Worm (Caenorhabditis elegans) whole organism, early embryonic: Measurements from ENCODE around the gene nlp-56.

Experiments used
- B0310.2 ChIP-seq: sonication (generic microtip); optimal IDR thresholded peaks from 2 replicates; lab custom pipeline; 2016; ENCODE audit warnings: mild to moderate bottlenecking, missing genetic modification characterization, missing compliant biosample characterization
- F13C5.2 ChIP-seq: sonication (generic microtip); optimal IDR thresholded peaks from 2 replicates; lab custom pipeline; 2017; ENCODE audit warnings: mild to moderate bottlenecking, missing genetic modification characterization, inconsistent platforms, missing compliant biosample characterization
- aly-1 ChIP-seq: sonication (generic microtip); optimal IDR thresholded peaks from 2 replicates; lab custom pipeline; 2016; ENCODE audit warnings: missing genetic modification characterization, missing compliant biosample characterization
- ama-1 ChIP-seq: fragments of 150-350 bp; optimal IDR thresholded peaks from 2 replicates; lab custom pipeline; 2014
- ceh-13 ChIP-seq: fragments of 200-800 bp; sonication (Bioruptor generic); optimal IDR thresholded peaks from 2 replicates; lab custom pipeline; 2018; ENCODE audit warnings: mild to moderate bottlenecking, missing genetic modification characterization, missing compliant biosample characterization
- ceh-36 ChIP-seq: sonication (generic microtip); optimal IDR thresholded peaks from 2 replicates; lab custom pipeline; 2016; ENCODE audit warnings: missing genetic modification characterization, inconsistent platforms, missing compliant biosample characterization
- ets-7 ChIP-seq: sonication (generic microtip); optimal IDR thresholded peaks from 2 replicates; lab custom pipeline; 2016; ENCODE audit warnings: missing genotype, missing genetic modification characterization, missing compliant biosample characterization
- flt-1 ChIP-seq: fragments of 200-800 bp; sonication (Bioruptor generic); IDR thresholded peaks from 2 replicates; pipeline ENCODE4 v1.3.6; 2022; ENCODE audit warnings: missing genetic modification characterization, missing compliant biosample characterization
- hmbx-1 ChIP-seq: sonication (generic microtip); optimal IDR thresholded peaks from 2 replicates; lab custom pipeline; 2016; ENCODE audit warnings: mild to moderate bottlenecking, missing genetic modification characterization, missing compliant biosample characterization
- hmg-4 ChIP-seq: fragments of 200-800 bp; sonication (Bioruptor generic); optimal IDR thresholded peaks from 2 replicates; lab custom pipeline; 2018; ENCODE audit warnings: mild to moderate bottlenecking, missing genetic modification characterization, missing compliant biosample characterization
- hnd-1 ChIP-seq: sonication (generic microtip); optimal IDR thresholded peaks from 2 replicates; lab custom pipeline; 2016; ENCODE audit warnings: missing genetic modification characterization, missing compliant biosample characterization
- pes-1 ChIP-seq: fragments of 200-800 bp; sonication (Bioruptor generic); IDR thresholded peaks from 2 replicates; pipeline ENCODE4 v1.3.6; 2022; ENCODE audit warnings: missing genetic modification reagents, missing genetic modification characterization, missing compliant biosample characterization
- scrt-1 ChIP-seq: fragments of 200-800 bp; sonication (Bioruptor generic); IDR thresholded peaks from 2 replicates; pipeline ENCODE4 v1.3.6; 2022; ENCODE audit warnings: missing genetic modification characterization, missing compliant biosample characterization
- sea-1 ChIP-seq: fragments of 200-800 bp; sonication (Bioruptor generic); conservative IDR thresholded peaks from 2 replicates; pipeline ENCODE4 v1.3.6; 2022; ENCODE audit warnings: missing genetic modification characterization, missing compliant biosample characterization
- tbx-11 ChIP-seq: fragments of 200-800 bp; sonication (Bioruptor generic); IDR thresholded peaks from 2 replicates; pipeline ENCODE4 v1.3.6; 2022; ENCODE audit warnings: missing genetic modification characterization, missing compliant biosample characterization
- tbx-37 ChIP-seq: fragments of 200-800 bp; sonication (Bioruptor generic); conservative IDR thresholded peaks from 2 replicates; pipeline ENCODE4 v1.3.6; 2022; ENCODE audit warnings: missing genetic modification reagents, missing genetic modification characterization, missing compliant biosample characterization
- tra-4 ChIP-seq: sonication (generic microtip); optimal IDR thresholded peaks from 2 replicates; lab custom pipeline; 2017; ENCODE audit warnings: missing genetic modification characterization, missing compliant biosample characterization

nlp-56 gene

ce11 chrIV:14767693-14768251 is 16.8 kb downstream of the nlp-56 start, which contains the start of the genes mrps-7 and Y57G11C.3:
TSS of gene mrps-7 (minus strand) at chrIV:14767730.
TSS of gene Y57G11C.3 (plus strand) at chrIV:14768201.
- TF ChIP-seq pes-1 (GFP tag; lab: Robert Waterston, UW), result no peak
- peak; percentile 0 for TF ChIP-seq hmg-4 (GFP tag; lab: Kevin White, UChicago)
- TF ChIP-seq F13C5.2 (tag; lab: Kevin White, UChicago), result peak; percentile 83

ce11 chrIV:14766382-14766781 is 18.2 kb downstream of the nlp-56 start, which contains the start of gene vti-1:
TSS of gene vti-1 (minus strand) at chrIV:14766665.
- TF ChIP-seq tbx-37 (GFP tag; lab: Robert Waterston, UW), result no peak
- no peak for TF ChIP-seq sea-1 (GFP tag; lab: Robert Waterston, UW)
- TF ChIP-seq hmg-4 (GFP tag; lab: Kevin White, UChicago), result no peak
- no peak for TF ChIP-seq tbx-11 (GFP tag; lab: Robert Waterston, UW)
- TF ChIP-seq ceh-13 (GFP tag; lab: Kevin White, UChicago), result no peak
- TF ChIP-seq B0310.2 (tag; lab: Kevin White, UChicago), result no peak
- TF ChIP-seq aly-1 (tag; lab: Kevin White, UChicago), result no peak

DNA sequence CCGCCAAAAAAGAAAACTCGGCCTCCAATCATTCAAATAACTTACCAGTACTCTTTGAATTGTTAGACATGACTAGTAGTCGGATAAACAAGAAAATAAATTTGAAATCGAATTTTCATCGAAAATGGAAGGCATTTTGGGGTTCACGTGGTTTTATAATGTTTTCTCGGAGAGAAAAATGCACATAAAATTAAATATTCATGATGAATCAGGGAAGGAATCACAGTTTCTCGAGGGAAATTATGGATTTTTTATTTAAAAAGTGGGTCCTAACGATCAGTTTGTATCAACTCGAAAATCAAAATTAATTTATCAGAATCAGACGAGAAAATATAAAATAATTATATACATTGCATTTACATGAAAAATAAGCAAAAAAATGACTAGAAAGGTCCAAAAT is 19.2 kb downstream of the nlp-56 start, which contains the start of gene Y57G11C.5:
Gene Y57G11C.5, minus strand, starts transcription at position 101 of the 400 bp plus-strand sequence.
- TF ChIP-seq pes-1 (GFP tag; lab: Robert Waterston, UW), result no peak
- TF ChIP-seq ceh-13 (GFP tag; lab: Kevin White, UChicago), result no peak
- TF ChIP-seq hnd-1 (tag; lab: Kevin White, UChicago), result no peak
- TF ChIP-seq ceh-36 (tag; lab: Kevin White, UChicago), result no peak
- no peak for TF ChIP-seq tbx-37 (GFP tag; lab: Robert Waterston, UW)
- no peak for TF ChIP-seq tbx-11 (GFP tag; lab: Robert Waterston, UW)
- TF ChIP-seq aly-1 (tag; lab: Kevin White, UChicago), result no peak
- TF ChIP-seq F13C5.2 (tag; lab: Kevin White, UChicago), result no peak
- no peak for TF ChIP-seq sea-1 (GFP tag; lab: Robert Waterston, UW)
- no peak for TF ChIP-seq flt-1 (GFP tag; lab: Robert Waterston, UW)
- no peak for TF ChIP-seq ama-1
- TF ChIP-seq hmg-4 (GFP tag; lab: Kevin White, UChicago), result no peak
- TF ChIP-seq tra-4, result no peak
- TF ChIP-seq ets-7 (tag; lab: Kevin White, UChicago), result no peak
- TF ChIP-seq scrt-1 (GFP tag; lab: Robert Waterston, UW), result no peak
- TF ChIP-seq B0310.2 (tag; lab: Kevin White, UChicago), result no peak
- no peak for TF ChIP-seq hmbx-1 (tag; lab: Kevin White, UChicago)

DNA sequence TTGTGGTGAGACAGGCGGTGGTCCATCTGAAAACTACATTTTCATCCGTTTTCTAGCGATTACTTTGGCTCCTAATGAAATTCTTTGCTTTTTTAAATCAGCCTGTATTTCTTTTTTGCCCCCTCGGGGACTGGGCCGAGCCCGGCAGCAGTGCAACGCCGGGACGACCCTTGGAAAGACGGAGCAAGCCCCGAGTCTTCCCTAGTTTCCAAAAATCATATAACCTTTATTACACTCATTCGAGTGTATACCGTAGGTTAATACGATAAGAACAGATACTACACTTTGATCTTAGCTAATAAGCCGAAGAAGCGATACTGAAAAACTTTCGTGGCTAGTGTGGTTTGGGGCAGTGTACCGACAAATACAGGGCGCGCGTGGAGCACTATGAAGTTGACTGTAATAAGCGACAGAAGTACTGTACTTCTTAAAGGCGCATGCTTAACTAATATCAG is 19.8 kb downstream of the nlp-56 start:
- no peak for TF ChIP-seq F13C5.2 (tag; lab: Kevin White, UChicago)
- no peak for TF ChIP-seq tbx-11 (GFP tag; lab: Robert Waterston, UW)
- no peak for TF ChIP-seq ama-1
- TF ChIP-seq ceh-13 (GFP tag; lab: Kevin White, UChicago), result no peak
- no peak for TF ChIP-seq hmbx-1 (tag; lab: Kevin White, UChicago)
- no peak for TF ChIP-seq hmg-4 (GFP tag; lab: Kevin White, UChicago)
- no peak for TF ChIP-seq tbx-37 (GFP tag; lab: Robert Waterston, UW)
- no peak for TF ChIP-seq aly-1 (tag; lab: Kevin White, UChicago)
- TF ChIP-seq sea-1 (GFP tag; lab: Robert Waterston, UW), result no peak
- TF ChIP-seq flt-1 (GFP tag; lab: Robert Waterston, UW), result no peak
- no peak for TF ChIP-seq tra-4
- TF ChIP-seq B0310.2 (tag; lab: Kevin White, UChicago), result no peak
- no peak for TF ChIP-seq scrt-1 (GFP tag; lab: Robert Waterston, UW)
- no peak for TF ChIP-seq hnd-1 (tag; lab: Kevin White, UChicago)
- no peak for TF ChIP-seq ets-7 (tag; lab: Kevin White, UChicago)
- TF ChIP-seq pes-1 (GFP tag; lab: Robert Waterston, UW), result no peak
- no peak for TF ChIP-seq ceh-36 (tag; lab: Kevin White, UChicago)

DNA sequence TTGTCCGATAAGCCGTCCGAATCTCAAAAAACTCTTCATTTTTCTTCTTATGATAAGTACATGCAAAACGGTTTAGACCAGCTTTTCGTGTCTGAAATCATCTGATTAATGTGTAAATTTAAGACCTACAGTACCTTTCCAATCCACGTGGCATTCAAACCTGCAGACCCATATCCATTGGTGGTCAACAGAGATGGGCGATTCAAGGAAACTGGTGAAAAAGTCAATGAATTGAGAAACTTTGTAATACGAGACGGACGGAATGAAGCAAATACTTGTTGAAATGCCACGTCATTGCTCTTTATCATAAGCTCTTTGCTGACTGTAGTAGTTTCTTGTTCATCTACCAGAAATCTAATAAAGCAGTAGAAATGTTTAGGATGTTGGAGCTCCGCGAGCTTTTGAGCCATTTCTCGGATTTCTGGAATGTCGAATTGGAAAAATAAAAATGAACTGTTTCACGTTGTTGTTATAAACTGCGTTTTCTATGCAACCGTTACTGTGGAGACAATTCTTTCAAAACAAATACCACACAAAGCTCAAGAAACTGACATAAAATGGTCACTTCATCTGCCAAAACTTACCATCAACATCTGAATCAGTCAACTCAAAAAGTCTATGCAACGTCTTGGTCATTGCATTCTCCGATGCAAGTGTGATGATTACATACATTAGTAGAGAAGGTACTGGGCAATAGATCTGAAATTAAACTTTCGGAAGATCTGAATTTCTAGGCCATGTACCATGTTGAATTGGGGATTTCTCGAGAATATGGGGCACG is 20.4 kb downstream of the nlp-56 start:
- TF ChIP-seq hnd-1 (tag; lab: Kevin White, UChicago) (no peak), scrt-1 (GFP tag; lab: Robert Waterston, UW) (no peak), sea-1 (GFP tag; lab: Robert Waterston, UW) (no peak), ama-1 (no peak), pes-1 (GFP tag; lab: Robert Waterston, UW) (no peak), ceh-36 (tag; lab: Kevin White, UChicago) (no peak), ets-7 (tag; lab: Kevin White, UChicago) (no peak), tbx-11 (GFP tag; lab: Robert Waterston, UW) (no peak), flt-1 (GFP tag; lab: Robert Waterston, UW) (no peak), B0310.2 (tag; lab: Kevin White, UChicago) (no peak), tra-4 (no peak), F13C5.2 (tag; lab: Kevin White, UChicago) (no peak), tbx-37 (GFP tag; lab: Robert Waterston, UW) (no peak), hmbx-1 (tag; lab: Kevin White, UChicago) (no peak), ceh-13 (GFP tag; lab: Kevin White, UChicago) (no peak), hmg-4 (GFP tag; lab: Kevin White, UChicago) (no peak), aly-1 (tag; lab: Kevin White, UChicago) (no peak)

DNA sequence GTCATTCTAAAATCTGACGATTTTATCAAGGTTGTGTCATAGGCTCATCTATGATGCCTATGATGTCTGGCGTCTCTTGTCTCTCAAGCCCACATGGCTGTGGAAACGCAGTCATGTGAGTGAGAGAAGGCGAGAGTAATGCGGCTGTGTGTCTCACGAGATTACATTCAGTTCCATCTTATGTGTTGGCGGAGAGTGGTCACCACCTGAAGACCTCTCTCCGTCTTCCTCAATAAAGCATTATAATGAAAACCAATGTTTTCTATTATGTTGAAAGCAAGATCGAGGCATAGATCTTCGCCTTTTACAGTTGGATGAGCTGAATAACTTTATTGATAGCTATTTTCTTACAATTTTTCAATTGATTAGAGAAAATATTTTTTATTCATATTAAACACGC is 21.2 kb downstream of the nlp-56 start:
- TF ChIP-seq F13C5.2 (tag; lab: Kevin White, UChicago), result peak; percentile 7
